Fruit fly (Drosophila melanogaster): ENCODE results near the gene Wdr82.

Gene Wdr82

dm6 chr2L:8382646-8383045 is 8.4 kb downstream of the Wdr82 start, which contains the start of the genes CG13392 and Rcd4 (continued):
- TF ChIP-seq chm (GFP tag; IDR thresholded peaks at IDR 0.05) (peak; percentile 51; the same call in 1 of the 2 replicates), CG12299 (tag; optimal IDR thresholded peaks at IDR 0.05) (peak; percentile 41), Taf1 (GFP tag; IDR thresholded peaks at IDR 0.05) (peak; percentile 58), Dll (GFP tag; IDR thresholded peaks at IDR 0.05; ENCODE audit: partially characterized antibody) (peak; percentile 63; the same call in 2 of the 4 replicates), CG9437 (GFP tag; optimal IDR thresholded peaks at IDR 0.05) (peak; percentile 34), da (GFP tag; optimal IDR thresholded peaks at IDR 0.05) (peak; percentile 23), jing (GFP tag; optimal IDR thresholded peaks at IDR 0.05) (no peak), CG11696 (GFP tag; IDR thresholded peaks at IDR 0.05) (no peak), cg (GFP tag; optimal IDR thresholded peaks at IDR 0.05) (no peak), Opbp (GFP tag; IDR thresholded peaks at IDR 0.05; ENCODE audit: partially characterized antibody) (peak; percentile 77; the same call in 2 of the 3 replicates), CG11247 (GFP tag; IDR thresholded peaks at IDR 0.05) (peak; percentile 69), bbx (GFP tag; IDR thresholded peaks at IDR 0.05; ENCODE audit: partially characterized antibody) (peak; percentile 79), unpg (GFP tag; optimal IDR thresholded peaks at IDR 0.05) (peak; percentile 49), CG17359 (tag; optimal IDR thresholded peaks at IDR 0.05) (peak; percentile 56), klu (GFP tag; IDR thresholded peaks at IDR 0.05) (peak; percentile 43; the same call in 1 of the 2 replicates), pb (GFP tag; optimal IDR thresholded peaks at IDR 0.05) (peak; percentile 63), Dip2 (GFP tag; IDR thresholded peaks at IDR 0.05) (no peak), NfI (GFP tag; optimal IDR thresholded peaks at IDR 0.05) (peak; percentile 72), h (optimal IDR thresholded peaks at IDR 0.05) (no peak), seq (GFP tag; IDR thresholded peaks at IDR 0.05) (no peak), CG15269 (tag; optimal IDR thresholded peaks at IDR 0.05) (peak; percentile 43), lola (GFP tag; optimal IDR thresholded peaks at IDR 0.05) (peak in 1 of 3 experiments; percentile 6), pfk (GFP tag; optimal IDR thresholded peaks at IDR 0.05) (no peak), tna (GFP tag; IDR thresholded peaks at IDR 0.05; ENCODE audit: partially characterized antibody) (no peak), pnt (GFP tag; optimal IDR thresholded peaks at IDR 0.05) (no peak), inv (GFP tag; IDR thresholded peaks at IDR 0.05; ENCODE audit: partially characterized antibody) (0 out of 2 replicates have a peak, but pooled peaks have one; percentile 22), CG18262 (tag; optimal IDR thresholded peaks at IDR 0.05) (peak; percentile 29), CG9817 (tag; optimal IDR thresholded peaks at IDR 0.05) (peak; percentile 57), Bteb2 (GFP tag; optimal IDR thresholded peaks at IDR 0.05) (peak; percentile 57), toy (GFP tag; IDR thresholded peaks at IDR 0.05) (no peak), Dek (tag; optimal IDR thresholded peaks at IDR 0.05) (peak; percentile 32), peb (GFP tag; IDR thresholded peaks at IDR 0.05) (no peak), CG4707 (GFP tag; optimal IDR thresholded peaks at IDR 0.05) (peak; percentile 83), tap (tag; optimal IDR thresholded peaks at IDR 0.05) (no peak), salm (tag; optimal IDR thresholded peaks at IDR 0.05) (no peak), CG7556 (GFP tag; optimal IDR thresholded peaks at IDR 0.05) (peak; percentile 59), stwl (tag; optimal IDR thresholded peaks at IDR 0.05) (peak; percentile 100), CG11723 (GFP tag; optimal IDR thresholded peaks at IDR 0.05) (peak; percentile 3), CG1603 (tag; optimal IDR thresholded peaks at IDR 0.05) (peak; percentile 85), CG33557 (GFP tag; optimal IDR thresholded peaks at IDR 0.05) (peak; percentile 5), Drgx (GFP tag; IDR thresholded peaks at IDR 0.05) (peak; percentile 45; the same call in 1 of the 2 replicates), CG2875 (GFP tag; optimal IDR thresholded peaks at IDR 0.05) (peak; percentile 10), twi (tag; optimal IDR thresholded peaks at IDR 0.05) (peak; percentile 40), CG3838 (GFP tag; optimal IDR thresholded peaks at IDR 0.05) (no peak), Ravus (GFP tag; IDR thresholded peaks at IDR 0.05) (no peak), jumu (GFP tag; optimal IDR thresholded peaks at IDR 0.05) (peak; percentile 73), fd102C (GFP tag; optimal IDR thresholded peaks at IDR 0.05) (no peak), CG11085 (GFP tag; IDR thresholded peaks at IDR 0.05) (peak; percentile 61; the same call in 1 of the 2 replicates), esg (GFP tag; conservative IDR thresholded peaks at IDR 0.05) (0 out of 2 replicates have a peak, but pooled peaks have one; percentile 6), CG13123 (GFP tag; optimal IDR thresholded peaks at IDR 0.05) (no peak)

Data from whole organism, embryonic.